Fruit fly (Drosophila melanogaster) whole organism, embryonic: ENCODE data around the gene Coq2.

Source experiments
- Atf-2 ChIP-seq: fragments of 200-800 bp; sonication (Bioruptor generic); optimal IDR thresholded peaks from 2 replicates; lab custom pipeline; 2016; ENCODE audit warnings: missing biosample characterization, missing genetic modification characterization
- Atf6 ChIP-seq: fragments of 200-800 bp; sonication (Bioruptor generic); IDR thresholded peaks from 2 replicates; pipeline ENCODE4 v1.3.6; 2022; ENCODE audit warnings: missing biosample characterization, missing genetic modification characterization
- Awh ChIP-seq: fragments of 200-800 bp; sonication (Bioruptor generic); IDR thresholded peaks from 2 replicates; pipeline ENCODE4, ENCODE4 v1.3.6; 2022; ENCODE audit warnings: missing biosample characterization, missing genetic modification characterization
- CG10147 ChIP-seq: fragments of 200-800 bp; sonication (Bioruptor generic); optimal IDR thresholded peaks from 2 replicates; lab custom pipeline; 2019; ENCODE audit warnings: missing biosample characterization, mild to moderate bottlenecking, missing genetic modification characterization, moderate library complexity
- CG11093 ChIP-seq: fragments of 200-800 bp; sonication (Bioruptor generic); IDR thresholded peaks from 3 replicates; pipeline ENCODE4 v1.3.6; 2022; ENCODE audit warnings: missing biosample characterization, missing genetic modification characterization
- CG12155 ChIP-seq: fragments of 200-800 bp; sonication (Bioruptor generic); optimal IDR thresholded peaks from 3 replicates; lab custom pipeline; 2016; ENCODE audit warnings: missing biosample characterization, missing genetic modification characterization
- CG13287 ChIP-seq: fragments of 200-800 bp; sonication (Bioruptor generic); IDR thresholded peaks from 2 replicates; pipeline ENCODE4 v1.3.6; 2022; ENCODE audit warnings: missing biosample characterization, missing genetic modification characterization; ENCODE audit not compliant: partially characterized antibody
- CG13624 ChIP-seq: fragments of 200-800 bp; sonication (Bioruptor generic); optimal IDR thresholded peaks from 2 replicates; lab custom pipeline; 2016; ENCODE audit warnings: missing biosample characterization, missing genetic modification characterization
- CG14014 ChIP-seq: fragments of 200-800 bp; sonication (Bioruptor generic); IDR thresholded peaks from 2 replicates; pipeline ENCODE4 v1.3.6; 2022; ENCODE audit warnings: missing biosample characterization, missing genetic modification characterization
- CG1603 ChIP-seq: fragments of 200-800 bp; sonication (Bioruptor generic); optimal IDR thresholded peaks from 2 replicates; lab custom pipeline; 2019; ENCODE audit warnings: missing biosample characterization, mild to moderate bottlenecking, missing genetic modification characterization, moderate library complexity
- CG16813 ChIP-seq: fragments of 200-800 bp; sonication (Bioruptor generic); IDR thresholded peaks from 3 replicates; pipeline ENCODE4 v1.3.6; 2022; ENCODE audit warnings: missing biosample characterization, missing genetic modification characterization; ENCODE audit not compliant: partially characterized antibody
- CG18262 ChIP-seq: fragments of 200-800 bp; optimal IDR thresholded peaks from 3 replicates; lab custom pipeline; 2019; ENCODE audit warnings: missing biosample characterization, mild to moderate bottlenecking, missing genetic modification characterization, moderate library complexity
- CG18476 ChIP-seq: fragments of 200-800 bp; sonication (Bioruptor generic); optimal IDR thresholded peaks from 2 replicates; lab custom pipeline; 2016; ENCODE audit warnings: missing biosample characterization, mild to moderate bottlenecking, missing genetic modification characterization
- CG2129 ChIP-seq: fragments of 200-800 bp; sonication (Bioruptor generic); IDR thresholded peaks from 2 replicates; pipeline ENCODE4 v1.3.6; 2022; ENCODE audit warnings: missing biosample characterization, missing genetic modification characterization; ENCODE audit not compliant: partially characterized antibody
- CG2712 ChIP-seq: fragments of 200-800 bp; optimal IDR thresholded peaks from 3 replicates; lab custom pipeline; 2019; ENCODE audit warnings: missing biosample characterization, mild to moderate bottlenecking, missing genetic modification characterization, moderate library complexity
- CG32532 ChIP-seq: fragments of 200-800 bp; sonication (Bioruptor generic); IDR thresholded peaks from 2 replicates; pipeline ENCODE4 v1.3.6; 2022; ENCODE audit warnings: missing biosample characterization, missing genetic modification characterization
- CG33557 ChIP-seq: fragments of 200-800 bp; sonication (Bioruptor generic); optimal IDR thresholded peaks from 2 replicates; lab custom pipeline; 2019; ENCODE audit warnings: missing biosample characterization, mild to moderate bottlenecking, missing genetic modification characterization, moderate library complexity
- CG34422 ChIP-seq: fragments of 200-800 bp; sonication (Bioruptor generic); IDR thresholded peaks from 3 replicates; pipeline ENCODE4 v1.3.6; 2022; ENCODE audit warnings: missing biosample characterization, missing genetic modification characterization
- CG3726 ChIP-seq: fragments of 200-800 bp; sonication (Bioruptor generic); IDR thresholded peaks from 3 replicates; pipeline ENCODE4, ENCODE4 v1.3.6; 2022; ENCODE audit warnings: missing biosample characterization, missing genetic modification characterization
- CG3838 ChIP-seq: fragments of 200-800 bp; sonication (Bioruptor generic); optimal IDR thresholded peaks from 3 replicates; lab custom pipeline; 2016; ENCODE audit warnings: missing biosample characterization, missing genetic modification characterization
- CG4328 ChIP-seq: fragments of 200-800 bp; sonication (Bioruptor generic); optimal IDR thresholded peaks from 3 replicates; lab custom pipeline; 2017; ENCODE audit warnings: missing biosample characterization, missing genetic modification reagents, missing genetic modification characterization
- CG6813 ChIP-seq: fragments of 200-800 bp; sonication (Bioruptor generic); optimal IDR thresholded peaks from 2 replicates; lab custom pipeline; 2017; ENCODE audit warnings: missing biosample characterization, missing genetic modification characterization, mild to moderate bottlenecking, moderate library complexity, missing genetic modification reagents
- CG7786 ChIP-seq: fragments of 200-800 bp; sonication (Bioruptor generic); optimal IDR thresholded peaks from 2 replicates; lab custom pipeline; 2016; ENCODE audit warnings: missing biosample characterization, missing genetic modification characterization
- CG7839 ChIP-seq: fragments of 200-800 bp; sonication (Bioruptor generic); optimal IDR thresholded peaks from 3 replicates; lab custom pipeline; 2018; ENCODE audit warnings: missing biosample characterization, mild to moderate bottlenecking, missing genetic modification characterization, moderate library complexity
- CG8388 ChIP-seq: fragments of 200-800 bp; sonication (Bioruptor generic); optimal IDR thresholded peaks from 2 replicates; lab custom pipeline; 2019; ENCODE audit warnings: missing biosample characterization, mild to moderate bottlenecking, missing genetic modification characterization, moderate library complexity
- Chrac-16 ChIP-seq: fragments of 200-800 bp; sonication (Bioruptor generic); optimal IDR thresholded peaks from 3 replicates; lab custom pipeline; 2016; ENCODE audit warnings: missing biosample characterization, missing genetic modification characterization
- E2f2 ChIP-seq: fragments of 200-800 bp; sonication (Bioruptor generic); IDR thresholded peaks from 2 replicates; pipeline ENCODE4 v1.3.6; 2022; ENCODE audit warnings: missing biosample characterization, missing genetic modification characterization
- Ets65A ChIP-seq: fragments of 200-800 bp; sonication (Bioruptor generic); peaks from one replicate; lab custom pipeline; 2016; ENCODE audit warnings: missing biosample characterization, missing genetic modification characterization
- HHEX ChIP-seq: fragments of 200-800 bp; sonication (Bioruptor generic); optimal IDR thresholded peaks from 3 replicates; lab custom pipeline; 2017; ENCODE audit warnings: missing biosample characterization, mild to moderate bottlenecking, missing genetic modification characterization, missing genetic modification reagents
- Hmr ChIP-seq: fragments of 200-800 bp; sonication (Bioruptor generic); optimal IDR thresholded peaks from 3 replicates; lab custom pipeline; 2017; ENCODE audit warnings: mild to moderate bottlenecking, missing biosample characterization, missing genetic modification reagents, missing genetic modification characterization
- Lhr ChIP-seq: fragments of 200-800 bp; sonication (Bioruptor generic); optimal IDR thresholded peaks from 3 replicates; lab custom pipeline; 2017; ENCODE audit warnings: mild to moderate bottlenecking, missing biosample characterization, missing genetic modification reagents, missing genetic modification characterization
- MBD-R2 ChIP-seq: fragments of 200-800 bp; sonication (Bioruptor generic); IDR thresholded peaks from 2 replicates; pipeline ENCODE4 v1.3.6; 2022; ENCODE audit warnings: missing biosample characterization, missing genetic modification characterization
- Meics ChIP-seq: fragments of 200-800 bp; sonication (Bioruptor generic); optimal IDR thresholded peaks from 2 replicates; lab custom pipeline; 2017; ENCODE audit warnings: missing biosample characterization, mild to moderate bottlenecking, missing genetic modification characterization
- NFAT ChIP-seq: fragments of 200-800 bp; sonication (Bioruptor generic); IDR thresholded peaks from 2 replicates; pipeline ENCODE4 v1.3.6; 2022; ENCODE audit warnings: missing biosample characterization, missing genetic modification characterization
- Nf-YA ChIP-seq: fragments of 200-800 bp; sonication (Bioruptor generic); IDR thresholded peaks from 2 replicates; pipeline ENCODE4 v1.3.6; 2022; ENCODE audit warnings: missing biosample characterization, missing genetic modification characterization
- Pdp1 ChIP-seq, 2 experiments: fragments of 200-800 bp; sonication (Bioruptor generic); optimal IDR thresholded peaks; 3 replicates each; lab custom pipeline; 2016; ENCODE audit warnings: missing biosample characterization in 2 of 2, missing genetic modification characterization in 2 of 2, mild to moderate bottlenecking in 1 of 2, moderate library complexity in 1 of 2
- crp ChIP-seq, 2 experiments: fragments of 200-800 bp; sonication (Bioruptor generic); optimal IDR thresholded peaks; 2 replicates in 1 of 2; 3 replicates in 1 of 2; lab custom pipeline; 2017; ENCODE audit warnings: missing biosample characterization in 2 of 2, missing genetic modification characterization in 2 of 2, mild to moderate bottlenecking in 1 of 2, moderate library complexity in 1 of 2
- da ChIP-seq: fragments of 200-800 bp; sonication (Bioruptor generic); optimal IDR thresholded peaks from 2 replicates; lab custom pipeline; 2016; ENCODE audit warnings: missing biosample characterization, missing genetic modification characterization
- dmrt11E ChIP-seq: fragments of 200-800 bp; sonication (Bioruptor generic); optimal IDR thresholded peaks from 3 replicates; lab custom pipeline; 2018; ENCODE audit warnings: missing biosample characterization, mild to moderate bottlenecking, missing genetic modification characterization, moderate library complexity
- ems ChIP-seq: fragments of 200-800 bp; sonication (Bioruptor generic); optimal IDR thresholded peaks from 3 replicates; lab custom pipeline; 2016; ENCODE audit warnings: missing biosample characterization, missing genetic modification characterization
- grau ChIP-seq: fragments of 200-800 bp; optimal IDR thresholded peaks from 3 replicates; lab custom pipeline; 2019; ENCODE audit warnings: missing biosample characterization, mild to moderate bottlenecking, missing genetic modification characterization, moderate library complexity
- lilli ChIP-seq: fragments of 200-800 bp; sonication (Bioruptor generic); optimal IDR thresholded peaks from 3 replicates; lab custom pipeline; 2016; ENCODE audit warnings: missing biosample characterization, missing genetic modification characterization
- lola ChIP-seq, 3 experiments: fragments of >200 bp in 2 of 3; fragments of 200-800 bp in 1 of 3; sonication (Bioruptor generic) in 1 of 3; optimal IDR thresholded peaks; 2 replicates each; lab custom pipeline; 2017 to 2019; ENCODE audit warnings: missing biosample characterization in 3 of 3, missing genetic modification characterization in 3 of 3, mild to moderate bottlenecking in 1 of 3, moderate library complexity in 1 of 3
- nom ChIP-seq: fragments of 200-800 bp; sonication (Bioruptor generic); optimal IDR thresholded peaks from 2 replicates; lab custom pipeline; 2017; ENCODE audit warnings: missing biosample characterization, missing genetic modification characterization, mild to moderate bottlenecking, moderate library complexity, missing genetic modification reagents
- oc ChIP-seq: fragments of 200-800 bp; sonication (Bioruptor generic); optimal IDR thresholded peaks from 2 replicates; lab custom pipeline; 2018; ENCODE audit warnings: missing biosample characterization, mild to moderate bottlenecking, missing genetic modification characterization, moderate library complexity
- ro ChIP-seq: fragments of 200-800 bp; sonication (Bioruptor generic); IDR thresholded peaks from 2 replicates; pipeline ENCODE4 v1.3.6; 2022; ENCODE audit warnings: missing biosample characterization, missing genetic modification characterization
- sob ChIP-seq: fragments of 200-800 bp; sonication (Bioruptor generic); IDR thresholded peaks from 2 replicates; pipeline ENCODE4 v1.3.6; 2022; ENCODE audit warnings: missing biosample characterization, missing genetic modification characterization
- stc ChIP-seq: fragments of 200-800 bp; sonication (Bioruptor generic); IDR thresholded peaks from 2 replicates; pipeline ENCODE4 v1.3.6; 2022; ENCODE audit warnings: missing biosample characterization, missing genetic modification characterization
- yki ChIP-seq: fragments of >200 bp; optimal IDR thresholded peaks from 3 replicates; lab custom pipeline; 2018
- z ChIP-seq: fragments of 200-800 bp; sonication (Bioruptor generic); IDR thresholded peaks from 3 replicates; pipeline ENCODE4 v1.3.6; 2022; ENCODE audit warnings: missing biosample characterization, missing genetic modification characterization
- zfh2 ChIP-seq: fragments of 200-800 bp; sonication (Bioruptor generic); optimal IDR thresholded peaks from 2 replicates; lab custom pipeline; 2016; ENCODE audit warnings: missing biosample characterization, missing genetic modification characterization

Coq2 gene

DNA sequence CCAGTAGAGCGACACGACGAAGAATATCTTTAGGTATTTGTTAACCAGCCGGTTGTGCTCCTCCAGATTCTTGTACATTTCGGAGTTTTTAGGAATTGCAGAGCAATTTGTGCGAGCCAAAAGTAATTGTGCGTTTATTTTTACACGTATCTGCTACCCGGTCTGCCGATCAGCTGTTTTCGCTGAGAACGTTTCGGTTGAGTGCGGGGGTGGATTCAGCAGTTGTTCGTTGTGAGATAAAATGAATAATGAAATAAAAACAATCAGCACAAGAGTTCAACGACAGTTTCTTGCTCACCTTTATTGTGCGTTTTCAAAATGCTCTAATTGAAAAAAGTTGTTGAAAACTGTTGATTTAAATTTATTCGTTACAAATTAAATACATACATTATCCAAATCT lies 12.5 kb downstream of the Coq2 start, which contains the start of gene nac (continued):
- TF ChIP-seq CG13624 (GFP tag; lab: Kevin White, UChicago), result peak; percentile 28
- peak; percentile 11 for TF ChIP-seq Ets65A (GFP tag; lab: Kevin White, UChicago)
- peak; percentile 61; the same call in 2 of the 3 replicates for TF ChIP-seq CG34422 (GFP tag; lab: Robert Waterston, UW)
- no peak for TF ChIP-seq CG11093
- 0 out of 2 replicates have a peak, but pooled peaks have one; percentile 46 for TF ChIP-seq Atf6 (GFP tag; lab: Robert Waterston, UW)
- TF ChIP-seq CG13287 (GFP tag; lab: Robert Waterston, UW), result peak; percentile 35
- TF ChIP-seq CG33557 (GFP tag; lab: Kevin White, UChicago), result no peak
- TF ChIP-seq CG14014 (GFP tag; lab: Robert Waterston, UW), result peak; percentile 34; the same call in 1 of the 2 replicates
- TF ChIP-seq Atf-2 (GFP tag; lab: Kevin White, UChicago), result no peak
- no peak for TF ChIP-seq dmrt11E
- peak; percentile 31 for TF ChIP-seq grau (tag; lab: Kevin White, UChicago)
- TF ChIP-seq CG3726 (GFP tag; lab: Robert Waterston, UW), result no peak
- peak; percentile 11 for TF ChIP-seq CG18262
- no peak for TF ChIP-seq lola (GFP tag; optimal IDR thresholded peaks at IDR 0.05; lab: Kevin White, UChicago)
- TF ChIP-seq sob (GFP tag; lab: Robert Waterston, UW), result 0 out of 2 replicates have a peak, but pooled peaks have one; percentile 14
- no peak for TF ChIP-seq CG8388
- peak; percentile 9 for TF ChIP-seq CG1603 (tag; lab: Kevin White, UChicago)
- no peak for TF ChIP-seq Awh (GFP tag; lab: Robert Waterston, UW)
- peak; percentile 65 to 90 for TF ChIP-seq crp (GFP tag; optimal IDR thresholded peaks at IDR 0.05; lab: Kevin White, UChicago)
- no peak for TF ChIP-seq Lhr
- no peak for TF ChIP-seq CG6813 (GFP tag; lab: Kevin White, UChicago)
- no peak for TF ChIP-seq CG2129 (GFP tag; lab: Robert Waterston, UW)
- peak; percentile 79 for TF ChIP-seq MBD-R2 (GFP tag; lab: Robert Waterston, UW)
- TF ChIP-seq CG10147 (GFP tag; lab: Kevin White, UChicago), result peak; percentile 15
- peak; percentile 100 for TF ChIP-seq CG18476 (GFP tag; lab: Kevin White, UChicago)
- TF ChIP-seq nom (GFP tag; lab: Kevin White, UChicago), result peak; percentile 6
- no peak for TF ChIP-seq oc (tag; lab: Kevin White, UChicago)
- no peak for TF ChIP-seq yki (lab: Kevin White, UChicago)
- no peak for TF ChIP-seq zfh2
- TF ChIP-seq z, result peak; percentile 78
- no peak for TF ChIP-seq E2f2 (GFP tag; lab: Robert Waterston, UW)
- no peak for TF ChIP-seq CG4328 (GFP tag; lab: Kevin White, UChicago)
- no peak for TF ChIP-seq ro (GFP tag; lab: Robert Waterston, UW)
- TF ChIP-seq CG16813 (GFP tag; lab: Robert Waterston, UW), result no peak
- no peak for TF ChIP-seq Nf-YA (GFP tag; lab: Robert Waterston, UW)
- peak; percentile 41 for TF ChIP-seq lilli (GFP tag; lab: Kevin White, UChicago)
- peak; percentile 10 for TF ChIP-seq Meics
- TF ChIP-seq CG7839 (tag; lab: Kevin White, UChicago), result peak; percentile 5
- TF ChIP-seq CG12155 (GFP tag; lab: Kevin White, UChicago), result no peak
- peak; percentile 37 for TF ChIP-seq NFAT
- no peak for TF ChIP-seq Chrac-16 (GFP tag; lab: Kevin White, UChicago)
- TF ChIP-seq stc, result no peak
- TF ChIP-seq CG32532 (GFP tag; lab: Robert Waterston, UW), result peak; percentile 33; the same call in 1 of the 2 replicates
- no peak for TF ChIP-seq CG3838
- peak; percentile 7 for TF ChIP-seq CG2712 (tag; lab: Kevin White, UChicago)
- no peak for TF ChIP-seq CG7786
- TF ChIP-seq ems (GFP tag; lab: Kevin White, UChicago), result no peak
- no peak for TF ChIP-seq Hmr (GFP tag; lab: Kevin White, UChicago)
- TF ChIP-seq HHEX (GFP tag; lab: Kevin White, UChicago), result no peak
- TF ChIP-seq da, result no peak
- peak in 1 of 2 experiments; percentile 21 for TF ChIP-seq Pdp1 (GFP tag; optimal IDR thresholded peaks at IDR 0.05; lab: Kevin White, UChicago)
